Worm (Caenorhabditis elegans) whole organism, L4/young adult: ENCODE data around the gene fip-3.

Experiments
- W03F9.2 ChIP-seq: fragments of 150-350 bp; optimal IDR thresholded peaks from 2 replicates; lab custom pipeline; 2014; ENCODE audit warnings: missing biosample characterization, missing genetic modification characterization
- dao-5 ChIP-seq: sonication (generic microtip); optimal IDR thresholded peaks from 2 replicates; lab custom pipeline; 2016; ENCODE audit warnings: missing genotype, missing genetic modification characterization, moderate library complexity, missing compliant biosample characterization
- him-1 ChIP-seq: sonication (generic microtip); optimal IDR thresholded peaks from 2 replicates; lab custom pipeline; 2016; ENCODE audit warnings: missing genotype, missing genetic modification reagents, missing genetic modification characterization, missing compliant biosample characterization

DNA sequence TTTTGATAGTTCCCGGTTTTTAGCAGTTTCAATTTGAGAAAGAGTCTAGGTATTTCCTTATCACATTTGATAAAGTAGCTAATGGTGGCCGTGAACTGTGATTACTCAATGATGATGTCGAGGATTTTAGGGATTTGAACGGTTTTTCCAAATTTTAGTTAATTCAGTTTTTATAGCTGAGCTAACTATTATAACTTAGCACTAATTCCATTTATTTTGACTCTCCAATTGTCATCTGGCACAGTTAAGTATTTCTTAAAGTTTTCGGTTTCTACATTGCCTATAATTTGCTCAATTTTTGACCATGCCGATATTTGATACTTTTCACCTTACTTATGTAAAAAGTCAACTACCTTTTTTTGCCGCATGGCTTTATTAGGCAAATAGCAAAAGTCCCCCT lies 16.0 kb downstream of the fip-3 start:
- TF ChIP-seq dao-5 = no peak
- no peak for TF ChIP-seq W03F9.2 (tag; lab: Kevin White, UChicago)
- no peak for TF ChIP-seq him-1
